Worm (Caenorhabditis elegans) whole organism, L1 larva: ENCODE data around the gene W02B12.1.

Experiments used
- Y116A8C.19 ChIP-seq: sonication (generic microtip); optimal IDR thresholded peaks from 2 replicates; lab custom pipeline; 2016; ENCODE audit warnings: missing compliant biosample characterization, missing genetic modification characterization, borderline replicate concordance
- elt-3 ChIP-seq, 6 experiments: fragments of 150-350 bp in 1 of 6; sonication (generic microtip); optimal IDR thresholded peaks; 2 replicates each; lab custom pipeline; 2017 to 2018; ENCODE audit warnings: missing biosample characterization in 6 of 6, missing genetic modification characterization in 6 of 6, inconsistent platforms in 1 of 6
- jun-1 ChIP-seq: fragments of 150-350 bp; optimal IDR thresholded peaks from 2 replicates; lab custom pipeline; 2014; ENCODE audit warnings: missing biosample characterization, missing genetic modification reagents, missing genetic modification characterization
- lin-15B ChIP-seq: fragments of 150-350 bp; sonication (generic microtip); optimal IDR thresholded peaks from 3 replicates; lab custom pipeline; 2014; ENCODE audit warnings: missing biosample characterization, missing genetic modification characterization
- nhr-237 ChIP-seq: fragments of 150-350 bp; optimal IDR thresholded peaks from 2 replicates; lab custom pipeline; 2014; ENCODE audit warnings: missing biosample characterization, missing genetic modification characterization
- nhr-77 ChIP-seq: fragments of 150-350 bp; optimal IDR thresholded peaks from 2 replicates; lab custom pipeline; 2014; ENCODE audit warnings: missing biosample characterization, missing genetic modification characterization
- pag-3 ChIP-seq: sonication (generic microtip); optimal IDR thresholded peaks from 2 replicates; lab custom pipeline; 2017; ENCODE audit warnings: missing genetic modification characterization, mild to moderate bottlenecking, missing compliant biosample characterization, antibody characterized with exemption, borderline replicate concordance; ENCODE audit not compliant: insufficient read depth
- pax-3 ChIP-seq: fragments of 200-800 bp; sonication (Bioruptor generic); optimal IDR thresholded peaks from 2 replicates; lab custom pipeline; 2018; ENCODE audit warnings: mild to moderate bottlenecking, missing genetic modification characterization, moderate library complexity, missing compliant biosample characterization
- pqm-1 ChIP-seq: sonication (generic microtip); optimal IDR thresholded peaks from 3 replicates; lab custom pipeline; 2017; ENCODE audit warnings: missing biosample characterization, missing genetic modification characterization
- skn-1 ChIP-seq: fragments of 150-350 bp; optimal IDR thresholded peaks from 2 replicates; lab custom pipeline; 2014; ENCODE audit warnings: missing biosample characterization, missing genetic modification characterization
- snpc-4 ChIP-seq: fragments of 150-350 bp; optimal IDR thresholded peaks from 2 replicates; lab custom pipeline; 2014; ENCODE audit warnings: missing biosample characterization, missing genetic modification characterization
- unc-86 ChIP-seq: sonication (generic microtip); optimal IDR thresholded peaks from 2 replicates; lab custom pipeline; 2016; ENCODE audit warnings: missing genetic modification characterization, missing compliant biosample characterization
- zag-1 ChIP-seq: fragments of 150-350 bp; optimal IDR thresholded peaks from 2 replicates; lab custom pipeline; 2014; ENCODE audit warnings: missing biosample characterization, missing genetic modification characterization
- ztf-11 ChIP-seq, 2 experiments: sonication (generic microtip); optimal IDR thresholded peaks; 2 replicates each; lab custom pipeline; 2016 to 2017; ENCODE audit warnings: missing genetic modification characterization in 2 of 2, missing biosample characterization in 1 of 2, missing compliant biosample characterization in 1 of 2

DNA sequence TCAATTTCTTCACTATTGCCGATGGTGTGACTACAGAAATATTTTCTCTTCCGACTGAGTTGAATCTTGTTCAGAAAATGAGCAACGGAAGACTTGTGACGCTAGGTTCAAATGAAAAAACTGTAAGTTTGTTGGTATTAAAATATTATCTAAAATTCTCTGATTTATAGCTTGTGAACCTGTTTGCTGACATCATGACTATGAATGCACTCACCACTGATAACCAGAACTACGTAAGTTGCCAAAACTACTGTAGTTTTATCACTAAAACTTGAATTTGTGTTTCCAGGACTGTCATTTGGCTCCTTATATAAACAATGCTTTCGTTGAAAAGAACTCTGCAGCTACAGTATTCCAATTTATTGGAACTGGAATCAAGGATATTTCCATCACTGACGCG is 20.2 kb upstream of the W02B12.1 start:
- TF ChIP-seq Y116A8C.19: no peak
- no peak for TF ChIP-seq jun-1
- TF ChIP-seq elt-3 (tag; optimal IDR thresholded peaks at IDR 0.05; lab: Kevin White, UChicago): no peak
- TF ChIP-seq ztf-11 (tag; optimal IDR thresholded peaks at IDR 0.05; lab: Kevin White, UChicago): no peak
- no peak for TF ChIP-seq nhr-237 (tag; lab: Kevin White, UChicago)
- TF ChIP-seq unc-86 (tag; lab: Kevin White, UChicago): no peak
- TF ChIP-seq zag-1: no peak
- TF ChIP-seq pag-3 (tag; lab: Kevin White, UChicago): no peak
- TF ChIP-seq snpc-4 (tag; lab: Kevin White, UChicago): no peak
- TF ChIP-seq pax-3: no peak
- no peak for TF ChIP-seq lin-15B (tag; lab: Kevin White, UChicago)
- TF ChIP-seq pqm-1 (tag; lab: Kevin White, UChicago): no peak
- TF ChIP-seq nhr-77 (tag; lab: Kevin White, UChicago): no peak
- no peak for TF ChIP-seq skn-1 (tag; lab: Kevin White, UChicago)
